Worm (Caenorhabditis elegans) whole organism, L1 larva: ENCODE measurements around the gene T23B7.3.

Source experiments
- C04F5.9 ChIP-seq: sonication (generic microtip); optimal IDR thresholded peaks from 2 replicates; lab custom pipeline; 2016; ENCODE audit warnings: missing genetic modification characterization, missing compliant biosample characterization
- C34B4.2 ChIP-seq: sonication (generic microtip); optimal IDR thresholded peaks from 2 replicates; lab custom pipeline; 2017; ENCODE audit warnings: mild to moderate bottlenecking, missing genetic modification characterization, missing compliant biosample characterization
- aha-1 ChIP-seq: fragments of 150-350 bp; optimal IDR thresholded peaks from 2 replicates; lab custom pipeline; 2014; ENCODE audit warnings: missing biosample characterization, missing genetic modification characterization
- alr-1 ChIP-seq: fragments of 200-800 bp; sonication (Bioruptor generic); optimal IDR thresholded peaks from 2 replicates; lab custom pipeline; 2018; ENCODE audit warnings: borderline replicate concordance, mild to moderate bottlenecking, missing genetic modification characterization, missing compliant biosample characterization
- aly-2 ChIP-seq: fragments of 150-350 bp; optimal IDR thresholded peaks from 2 replicates; lab custom pipeline; 2014; ENCODE audit warnings: missing biosample characterization, missing genetic modification characterization
- ama-1 ChIP-seq: fragments of 150-350 bp; optimal IDR thresholded peaks from 2 replicates; lab custom pipeline; 2014
- ceh-63 ChIP-seq: fragments of 200-800 bp; sonication (Bioruptor generic); optimal IDR thresholded peaks from 2 replicates; lab custom pipeline; 2018; ENCODE audit warnings: mild to moderate bottlenecking, missing genetic modification characterization, missing compliant biosample characterization
- ceh-8 ChIP-seq: fragments of 200-800 bp; sonication (Bioruptor generic); optimal IDR thresholded peaks from 2 replicates; lab custom pipeline; 2018; ENCODE audit warnings: mild to moderate bottlenecking, missing genetic modification characterization, moderate library complexity, missing compliant biosample characterization
- ces-1 ChIP-seq: fragments of 150-350 bp; optimal IDR thresholded peaks from 2 replicates; lab custom pipeline; 2014; ENCODE audit warnings: missing biosample characterization, missing genetic modification reagents, missing genetic modification characterization
- dpl-1 ChIP-seq, 3 experiments: fragments of 150-350 bp in 2 of 3; sonication (generic microtip) in 1 of 3; optimal IDR thresholded peaks; 2 replicates each; lab custom pipeline; 2014 to 2017; ENCODE audit warnings: missing biosample characterization in 3 of 3, missing genetic modification characterization in 3 of 3, missing genetic modification reagents in 3 of 3
- efl-1 ChIP-seq, 4 experiments: fragments of 150-350 bp; optimal IDR thresholded peaks in 3 of 4; peaks in 1 of 4; 1 replicate in 1 of 4; 2 replicates in 3 of 4; lab custom pipeline; 2014; ENCODE audit warnings: missing biosample characterization in 2 of 4, missing genetic modification characterization in 2 of 4, missing genetic modification reagents in 2 of 4
- egl-27 ChIP-seq, 2 experiments: fragments of 150-350 bp in 1 of 2; sonication (generic microtip); optimal IDR thresholded peaks; 3 replicates each; lab custom pipeline; 2017 to 2018; ENCODE audit warnings: missing biosample characterization in 2 of 2, missing genetic modification characterization in 2 of 2, missing genetic modification reagents in 2 of 2
- elt-2 ChIP-seq: sonication (generic microtip); optimal IDR thresholded peaks from 2 replicates; lab custom pipeline; 2016; ENCODE audit warnings: missing genetic modification characterization, mild to moderate bottlenecking, inconsistent platforms, missing compliant biosample characterization, missing genetic modification reagents
- elt-3 ChIP-seq, 6 experiments: fragments of 150-350 bp in 1 of 6; sonication (generic microtip); optimal IDR thresholded peaks; 2 replicates each; lab custom pipeline; 2017 to 2018; ENCODE audit warnings: missing biosample characterization in 6 of 6, missing genetic modification characterization in 6 of 6, inconsistent platforms in 1 of 6
- fkh-8 ChIP-seq: sonication (generic microtip); optimal IDR thresholded peaks from 2 replicates; lab custom pipeline; 2016; ENCODE audit warnings: mild to moderate bottlenecking, missing genetic modification characterization, missing compliant biosample characterization
- grh-1 ChIP-seq: fragments of 200-800 bp; sonication (Bioruptor generic); IDR thresholded peaks from 2 replicates; pipeline ENCODE4 v1.3.6; 2022; ENCODE audit warnings: missing genetic modification reagents, missing genetic modification characterization, missing compliant biosample characterization
- hlh-4 ChIP-seq: sonication (generic microtip); optimal IDR thresholded peaks from 2 replicates; lab custom pipeline; 2016; ENCODE audit warnings: mild to moderate bottlenecking, missing genetic modification characterization, missing compliant biosample characterization
- irx-1 ChIP-seq: sonication (generic microtip); optimal IDR thresholded peaks from 2 replicates; lab custom pipeline; 2016; ENCODE audit warnings: missing genetic modification characterization, missing compliant biosample characterization
- isw-1 ChIP-seq: fragments of 200-800 bp; sonication (Bioruptor generic); IDR thresholded peaks from 2 replicates; pipeline ENCODE4 v1.3.6; 2022; ENCODE audit warnings: missing genetic modification characterization, missing compliant biosample characterization
- jun-1 ChIP-seq: fragments of 150-350 bp; optimal IDR thresholded peaks from 2 replicates; lab custom pipeline; 2014; ENCODE audit warnings: missing biosample characterization, missing genetic modification reagents, missing genetic modification characterization
- lin-14 ChIP-seq: fragments of 200-800 bp; sonication (Bioruptor generic); optimal IDR thresholded peaks from 2 replicates; lab custom pipeline; 2018; ENCODE audit warnings: mild to moderate bottlenecking, missing genetic modification characterization, moderate library complexity, missing compliant biosample characterization
- lin-35 ChIP-seq, 2 experiments: fragments of 150-350 bp; optimal IDR thresholded peaks; 2 replicates each; lab custom pipeline; 2014; ENCODE audit warnings: missing biosample characterization in 2 of 2, missing genetic modification characterization in 2 of 2, missing genetic modification reagents in 2 of 2
- lin-39 ChIP-seq: fragments of 150-350 bp; optimal IDR thresholded peaks from 2 replicates; lab custom pipeline; 2014; ENCODE audit warnings: missing biosample characterization, missing genetic modification reagents, missing genetic modification characterization
- mdl-1 ChIP-seq, 2 experiments: fragments of 150-350 bp; optimal IDR thresholded peaks; 2 replicates each; lab custom pipeline; 2014 to 2017; ENCODE audit warnings: missing biosample characterization in 2 of 2, missing genetic modification characterization in 2 of 2, inconsistent platforms in 1 of 2
- mep-1 ChIP-seq: fragments of 150-350 bp; optimal IDR thresholded peaks from 2 replicates; lab custom pipeline; 2014; ENCODE audit warnings: missing biosample characterization, missing genetic modification characterization
- nhr-19 ChIP-seq: fragments of 200-800 bp; sonication (Bioruptor generic); conservative IDR thresholded peaks from 2 replicates; pipeline ENCODE4 v1.3.6; 2022; ENCODE audit warnings: missing genetic modification characterization, missing compliant biosample characterization
- nhr-20 ChIP-seq: sonication (generic microtip); optimal IDR thresholded peaks from 2 replicates; lab custom pipeline; 2016; ENCODE audit warnings: mild to moderate bottlenecking, missing genetic modification characterization, missing compliant biosample characterization
- nhr-237 ChIP-seq: fragments of 150-350 bp; optimal IDR thresholded peaks from 2 replicates; lab custom pipeline; 2014; ENCODE audit warnings: missing biosample characterization, missing genetic modification characterization
- nhr-47 ChIP-seq: sonication (generic microtip); optimal IDR thresholded peaks from 2 replicates; lab custom pipeline; 2016; ENCODE audit warnings: mild to moderate bottlenecking, missing genetic modification characterization, moderate library complexity, missing compliant biosample characterization
- nhr-71 ChIP-seq: sonication (generic microtip); optimal IDR thresholded peaks from 2 replicates; lab custom pipeline; 2016; ENCODE audit warnings: mild to moderate bottlenecking, missing genetic modification characterization, moderate library complexity, missing compliant biosample characterization
- nhr-84 ChIP-seq: sonication (generic microtip); optimal IDR thresholded peaks from 2 replicates; lab custom pipeline; 2017; ENCODE audit warnings: missing biosample characterization, missing genetic modification characterization
- nhr-85 ChIP-seq: sonication (generic microtip); peaks from one replicate; lab custom pipeline; 2016; ENCODE audit warnings: missing genetic modification characterization, inconsistent platforms, missing compliant biosample characterization
- pax-3 ChIP-seq: fragments of 200-800 bp; sonication (Bioruptor generic); optimal IDR thresholded peaks from 2 replicates; lab custom pipeline; 2018; ENCODE audit warnings: mild to moderate bottlenecking, missing genetic modification characterization, moderate library complexity, missing compliant biosample characterization
- skn-1 ChIP-seq: fragments of 150-350 bp; optimal IDR thresholded peaks from 2 replicates; lab custom pipeline; 2014; ENCODE audit warnings: missing biosample characterization, missing genetic modification characterization
- snu-23 ChIP-seq: sonication (generic microtip); optimal IDR thresholded peaks from 2 replicates; lab custom pipeline; 2016; ENCODE audit warnings: missing genetic modification characterization, missing compliant biosample characterization
- sox-4 ChIP-seq: sonication (generic microtip); optimal IDR thresholded peaks from 2 replicates; lab custom pipeline; 2016; ENCODE audit warnings: missing genetic modification characterization, missing compliant biosample characterization
- sptf-1 ChIP-seq: fragments of 150-350 bp; optimal IDR thresholded peaks from 2 replicates; lab custom pipeline; 2014; ENCODE audit warnings: missing biosample characterization, missing genetic modification characterization
- sup-37 ChIP-seq: fragments of 200-800 bp; sonication (Bioruptor generic); optimal IDR thresholded peaks from 2 replicates; lab custom pipeline; 2018; ENCODE audit warnings: mild to moderate bottlenecking, missing genetic modification characterization, missing compliant biosample characterization
- swsn-7 ChIP-seq: sonication (generic microtip); optimal IDR thresholded peaks from 2 replicates; lab custom pipeline; 2016; ENCODE audit warnings: missing genetic modification characterization, missing compliant biosample characterization
- tbx-2 ChIP-seq: sonication (generic microtip); optimal IDR thresholded peaks from 2 replicates; lab custom pipeline; 2016; ENCODE audit warnings: missing genetic modification characterization, missing compliant biosample characterization
- tlp-1 ChIP-seq: fragments of 150-350 bp; optimal IDR thresholded peaks from 2 replicates; lab custom pipeline; 2014; ENCODE audit warnings: missing biosample characterization, missing genetic modification characterization
- unc-62 ChIP-seq: fragments of 150-350 bp; optimal IDR thresholded peaks from 2 replicates; lab custom pipeline; 2014; ENCODE audit warnings: missing biosample characterization, missing genetic modification reagents, missing genetic modification characterization
- unc-86 ChIP-seq: sonication (generic microtip); optimal IDR thresholded peaks from 2 replicates; lab custom pipeline; 2016; ENCODE audit warnings: missing genetic modification characterization, missing compliant biosample characterization
- unc-98 ChIP-seq: fragments of 200-800 bp; sonication (Bioruptor generic); IDR thresholded peaks from 2 replicates; pipeline ENCODE4 v1.3.6; 2022; ENCODE audit warnings: missing genetic modification characterization, missing compliant biosample characterization
- xbp-1 ChIP-seq: sonication (generic microtip); optimal IDR thresholded peaks from 2 replicates; lab custom pipeline; 2016; ENCODE audit warnings: missing genetic modification characterization, missing compliant biosample characterization

The T23B7.3 gene

DNA sequence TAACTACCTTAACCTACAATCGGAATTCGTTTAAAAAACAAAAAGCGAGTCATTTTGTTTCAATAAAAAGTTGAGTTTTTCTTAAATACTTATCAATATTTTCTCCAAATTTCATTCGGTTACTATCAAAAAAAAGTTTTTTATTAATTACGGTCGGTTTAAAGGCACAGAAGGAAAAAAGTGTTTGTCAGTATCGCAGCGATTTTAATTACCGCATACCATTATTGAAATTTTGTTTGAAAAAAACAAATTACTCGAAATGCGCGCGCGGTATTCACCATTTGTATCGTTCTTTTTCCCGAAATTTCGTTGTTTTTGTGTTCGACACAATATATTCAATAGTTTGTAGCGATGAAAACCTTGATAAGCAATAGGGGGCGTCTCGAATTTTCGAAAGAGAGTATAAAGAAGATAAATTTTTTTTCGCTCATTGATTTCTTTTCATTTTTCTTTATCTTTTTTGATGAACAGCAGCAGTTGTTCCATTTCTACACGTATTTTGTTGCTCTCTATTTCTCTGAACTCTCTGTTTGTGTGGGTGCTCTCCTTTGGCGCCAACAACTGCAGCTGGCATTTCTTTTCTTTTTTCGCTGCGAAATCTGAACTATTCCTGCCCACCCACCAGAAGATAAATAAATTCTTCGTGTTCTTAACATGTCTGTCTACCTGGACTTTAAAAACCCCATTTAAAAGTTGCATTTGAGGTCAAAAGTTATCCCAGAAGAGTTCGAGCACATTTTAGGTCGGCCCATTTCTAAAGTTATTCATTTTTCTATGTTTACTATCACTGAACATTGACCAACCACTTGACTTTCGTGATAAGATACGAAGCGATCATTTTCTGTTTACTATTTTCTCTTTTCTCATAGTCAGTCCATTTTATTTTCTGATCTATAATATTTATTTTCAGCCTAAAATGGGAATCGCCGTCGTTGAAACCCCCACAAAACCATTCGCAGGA, 38.8 kb downstream of the T23B7.3 start, which contains the start of gene pgm-1 (continued):
- TF ChIP-seq C34B4.2 (no peak), ceh-63 (GFP tag; lab: Kevin White, UChicago) (no peak), lin-35 (GFP tag; optimal IDR thresholded peaks at IDR 0.05; lab: Kevin White, UChicago) (peak in 1 of 2 experiments; percentile 35)

- TF ChIP-seq jun-1 (tag; lab: Kevin White, UChicago) = no peak
- no peak for TF ChIP-seq alr-1 (tag; lab: Kevin White, UChicago)
- TF ChIP-seq tlp-1 (tag; lab: Kevin White, UChicago) = no peak
- TF ChIP-seq egl-27 (tag; optimal IDR thresholded peaks at IDR 0.05; lab: Kevin White, UChicago) = no peak
- no peak for TF ChIP-seq irx-1 (tag; lab: Kevin White, UChicago)
- TF ChIP-seq aha-1 (tag; lab: Kevin White, UChicago) = no peak
- TF ChIP-seq efl-1 (optimal IDR thresholded peaks at IDR 0.05; lab: Kevin White, UChicago) = peak; percentile 0 to 7
- peak in 1 of 2 experiments; percentile 55 for TF ChIP-seq efl-1 (GFP tag; optimal IDR thresholded peaks at IDR 0.05 in 1 of 2; lab: Kevin White, UChicago)
- TF ChIP-seq isw-1 (GFP tag; lab: Robert Waterston, UW) = no peak
- peak in 1 of 2 experiments; percentile 34 for TF ChIP-seq lin-35 (GFP tag; optimal IDR thresholded peaks at IDR 0.05; lab: Kevin White, UChicago)
- TF ChIP-seq mdl-1 (tag; optimal IDR thresholded peaks at IDR 0.05; lab: Kevin White, UChicago) = no peak
- TF ChIP-seq mep-1 = peak; percentile 38
- TF ChIP-seq nhr-237 = no peak
- no peak for TF ChIP-seq ces-1
- TF ChIP-seq skn-1 = peak; percentile 37
- TF ChIP-seq elt-3 (tag; optimal IDR thresholded peaks at IDR 0.05; lab: Kevin White, UChicago) = peak in 1 of 6 experiments; percentile 34
- TF ChIP-seq nhr-84 = no peak
- TF ChIP-seq aly-2 (tag; lab: Kevin White, UChicago) = peak; percentile 80
- TF ChIP-seq swsn-7 = peak; percentile 7
- no peak for TF ChIP-seq sox-4 (tag; lab: Kevin White, UChicago)
- no peak for TF ChIP-seq pax-3 (tag; lab: Kevin White, UChicago)
- peak; percentile 21; the same call in 1 of the 2 replicates for TF ChIP-seq nhr-19 (GFP tag; lab: Robert Waterston, UW)
- peak; percentile 16 for TF ChIP-seq nhr-47 (tag; lab: Kevin White, UChicago)
- no peak for TF ChIP-seq C04F5.9 (tag; lab: Kevin White, UChicago)
- no peak for TF ChIP-seq unc-86 (tag; lab: Kevin White, UChicago)
- TF ChIP-seq ceh-63 (GFP tag; lab: Kevin White, UChicago) = no peak
- no peak for TF ChIP-seq ceh-8 (GFP tag; lab: Kevin White, UChicago)
- TF ChIP-seq hlh-4 (tag; lab: Kevin White, UChicago) = no peak
- peak in 1 of 3 experiments; percentile 8 for TF ChIP-seq dpl-1 (GFP tag; optimal IDR thresholded peaks at IDR 0.05; lab: Kevin White, UChicago)
- no peak for TF ChIP-seq xbp-1 (tag; lab: Kevin White, UChicago)
- TF ChIP-seq snu-23 (GFP tag; lab: Kevin White, UChicago) = peak; percentile 38
- TF ChIP-seq sptf-1 (tag; lab: Kevin White, UChicago) = no peak
- peak; percentile 17 for TF ChIP-seq lin-14 (GFP tag; lab: Kevin White, UChicago)
- TF ChIP-seq elt-2 (tag; lab: Kevin White, UChicago) = peak; percentile 63
- peak; percentile 66 for TF ChIP-seq nhr-71 (tag; lab: Kevin White, UChicago)
- TF ChIP-seq grh-1 (GFP tag; lab: Robert Waterston, UW) = no peak
- TF ChIP-seq fkh-8 (tag; lab: Kevin White, UChicago) = peak; percentile 26
- TF ChIP-seq unc-98 = no peak
- no peak for TF ChIP-seq lin-39
- TF ChIP-seq unc-62 (GFP tag; lab: Kevin White, UChicago) = no peak
- TF ChIP-seq sup-37 (GFP tag; lab: Kevin White, UChicago) = no peak
- peak; percentile 60 for TF ChIP-seq nhr-85
- TF ChIP-seq nhr-20 (tag; lab: Kevin White, UChicago) = peak; percentile 47
- peak; percentile 77 for TF ChIP-seq ama-1 (lab: Kevin White, UChicago)
- no peak for TF ChIP-seq tbx-2
These were observed 41.2 kb downstream of the T23B7.3 start, which contains the start of gene gst-9 for ce11 chrII:4891012-4891775. gst-9 (plus strand) TSS chrII:4891585.
